Fruit fly (Drosophila melanogaster) whole organism, embryonic: ENCODE results near the gene Nsun5.

ENCODE experiments used
- B-H2 ChIP-seq: fragments of 200-800 bp; sonication (Bioruptor generic); optimal IDR thresholded peaks from 2 replicates; lab custom pipeline; 2018; ENCODE audit warnings: missing biosample characterization, mild to moderate bottlenecking, missing genetic modification characterization
- C15 ChIP-seq: fragments of 200-800 bp; sonication (Bioruptor generic); IDR thresholded peaks from 3 replicates; pipeline ENCODE4 v1.3.6; 2022; ENCODE audit warnings: missing biosample characterization, missing genetic modification characterization
- CG10543 ChIP-seq: fragments of 200-800 bp; sonication (Bioruptor generic); optimal IDR thresholded peaks from 3 replicates; lab custom pipeline; 2017; ENCODE audit warnings: missing biosample characterization, mild to moderate bottlenecking, missing genetic modification characterization, moderate library complexity
- CG12071 ChIP-seq: fragments of 200-800 bp; sonication (Bioruptor generic); optimal IDR thresholded peaks from 3 replicates; lab custom pipeline; 2018; ENCODE audit warnings: missing biosample characterization, mild to moderate bottlenecking, missing genetic modification characterization
- CG12299 ChIP-seq: fragments of 200-800 bp; sonication (Bioruptor generic); optimal IDR thresholded peaks from 2 replicates; lab custom pipeline; 2018; ENCODE audit warnings: missing biosample characterization, mild to moderate bottlenecking, missing genetic modification characterization
- CG13624 ChIP-seq: fragments of 200-800 bp; sonication (Bioruptor generic); optimal IDR thresholded peaks from 2 replicates; lab custom pipeline; 2016; ENCODE audit warnings: missing biosample characterization, missing genetic modification characterization
- CG14860 ChIP-seq: fragments of 200-800 bp; sonication (Bioruptor generic); IDR thresholded peaks from 3 replicates; pipeline ENCODE4 v1.3.6; 2022; ENCODE audit warnings: missing biosample characterization, missing genetic modification characterization; ENCODE audit not compliant: partially characterized antibody
- CG16815 ChIP-seq: fragments of 200-800 bp; sonication (Bioruptor generic); optimal IDR thresholded peaks from 3 replicates; lab custom pipeline; 2017; ENCODE audit warnings: missing biosample characterization, mild to moderate bottlenecking, missing genetic modification characterization
- CG17186 ChIP-seq: fragments of 200-800 bp; sonication (Bioruptor generic); optimal IDR thresholded peaks from 3 replicates; lab custom pipeline; 2017; ENCODE audit warnings: missing biosample characterization, missing genetic modification reagents, missing genetic modification characterization
- CG17361 ChIP-seq: fragments of 200-800 bp; sonication (Bioruptor generic); IDR thresholded peaks from 3 replicates; pipeline ENCODE4 v1.3.6; 2022; ENCODE audit warnings: missing biosample characterization, missing genetic modification characterization
- CG17802 ChIP-seq: fragments of 200-800 bp; sonication (Bioruptor generic); optimal IDR thresholded peaks from 2 replicates; lab custom pipeline; 2018; ENCODE audit warnings: missing biosample characterization, mild to moderate bottlenecking, missing genetic modification characterization, moderate library complexity
- CG17912 ChIP-seq: fragments of 200-800 bp; sonication (Bioruptor generic); optimal IDR thresholded peaks from 2 replicates; lab custom pipeline; 2018; ENCODE audit warnings: missing biosample characterization, mild to moderate bottlenecking, missing genetic modification characterization
- CG1792 ChIP-seq: fragments of 200-800 bp; sonication (Bioruptor generic); optimal IDR thresholded peaks from 2 replicates; lab custom pipeline; 2016; ENCODE audit warnings: missing biosample characterization, missing genetic modification characterization
- CG2116 ChIP-seq: fragments of 200-800 bp; sonication (Bioruptor generic); optimal IDR thresholded peaks from 3 replicates; lab custom pipeline; 2018; ENCODE audit warnings: missing biosample characterization, mild to moderate bottlenecking, missing genetic modification characterization
- CG2199 ChIP-seq: fragments of 200-800 bp; sonication (Bioruptor generic); IDR thresholded peaks from 3 replicates; pipeline ENCODE4 v1.3.6; 2022; ENCODE audit warnings: missing biosample characterization, missing genetic modification characterization
- CG2678 ChIP-seq: fragments of 200-800 bp; sonication (Bioruptor generic); optimal IDR thresholded peaks from 3 replicates; lab custom pipeline; 2019; ENCODE audit warnings: missing biosample characterization, mild to moderate bottlenecking, missing genetic modification characterization, moderate library complexity
- CG2712 ChIP-seq: fragments of 200-800 bp; optimal IDR thresholded peaks from 3 replicates; lab custom pipeline; 2019; ENCODE audit warnings: missing biosample characterization, mild to moderate bottlenecking, missing genetic modification characterization, moderate library complexity
- CG4424 ChIP-seq: fragments of 200-800 bp; sonication (Bioruptor generic); optimal IDR thresholded peaks from 3 replicates; lab custom pipeline; 2016; ENCODE audit warnings: missing biosample characterization, missing genetic modification characterization
- CG4617 ChIP-seq: fragments of 200-800 bp; sonication (Bioruptor generic); optimal IDR thresholded peaks from 3 replicates; lab custom pipeline; 2016; ENCODE audit warnings: missing biosample characterization, missing genetic modification characterization, borderline replicate concordance
- CG8924 ChIP-seq: fragments of 200-800 bp; optimal IDR thresholded peaks from 3 replicates; lab custom pipeline; 2019; ENCODE audit warnings: missing biosample characterization, mild to moderate bottlenecking, missing genetic modification characterization, moderate library complexity
- E2f1 ChIP-seq: fragments of 200-800 bp; sonication (Bioruptor generic); IDR thresholded peaks from 2 replicates; pipeline ENCODE4 v1.3.6; 2022; ENCODE audit warnings: missing biosample characterization, missing genetic modification characterization
- E2f2 ChIP-seq: fragments of 200-800 bp; sonication (Bioruptor generic); IDR thresholded peaks from 2 replicates; pipeline ENCODE4 v1.3.6; 2022; ENCODE audit warnings: missing biosample characterization, missing genetic modification characterization
- ERR ChIP-seq: fragments of 200-800 bp; sonication (Bioruptor generic); optimal IDR thresholded peaks from 2 replicates; lab custom pipeline; 2016; ENCODE audit warnings: missing biosample characterization, missing genetic modification characterization
- Ets65A ChIP-seq: fragments of 200-800 bp; sonication (Bioruptor generic); peaks from one replicate; lab custom pipeline; 2016; ENCODE audit warnings: missing biosample characterization, missing genetic modification characterization
- HLH54F ChIP-seq: fragments of 200-800 bp; sonication (Bioruptor generic); optimal IDR thresholded peaks from 3 replicates; lab custom pipeline; 2016; ENCODE audit warnings: missing biosample characterization, missing genetic modification characterization
- HLHmδ ChIP-seq: fragments of 200-800 bp; sonication (Bioruptor generic); optimal IDR thresholded peaks from 2 replicates; lab custom pipeline; 2018; ENCODE audit warnings: missing biosample characterization, mild to moderate bottlenecking, missing genetic modification characterization, moderate library complexity
- Hsf ChIP-seq: fragments of 200-800 bp; sonication (Bioruptor generic); optimal IDR thresholded peaks from 3 replicates; lab custom pipeline; 2016; ENCODE audit warnings: missing biosample characterization, missing genetic modification characterization
- Jarid2 ChIP-seq: fragments of 200-800 bp; sonication (Bioruptor generic); optimal IDR thresholded peaks from 3 replicates; lab custom pipeline; 2017; ENCODE audit warnings: mild to moderate bottlenecking, missing biosample characterization, missing genetic modification reagents, missing genetic modification characterization
- Kr ChIP-seq: fragments of 200-800 bp; sonication (Bioruptor generic); optimal IDR thresholded peaks from 2 replicates; lab custom pipeline; 2017; ENCODE audit warnings: missing biosample characterization, mild to moderate bottlenecking, missing genetic modification characterization
- Max ChIP-seq: fragments of 200-800 bp; sonication (Bioruptor generic); optimal IDR thresholded peaks from 2 replicates; lab custom pipeline; 2016; ENCODE audit warnings: missing biosample characterization, mild to moderate bottlenecking, missing genetic modification characterization
- Mes4 ChIP-seq: fragments of 200-800 bp; sonication (Bioruptor generic); optimal IDR thresholded peaks from 2 replicates; lab custom pipeline; 2016; ENCODE audit warnings: missing biosample characterization, missing genetic modification characterization
- NC2α ChIP-seq: fragments of 200-800 bp; sonication (Bioruptor generic); optimal IDR thresholded peaks from 2 replicates; lab custom pipeline; 2016; ENCODE audit warnings: missing biosample characterization, missing genetic modification characterization
- Neu2 ChIP-seq: fragments of 200-800 bp; sonication (Bioruptor generic); optimal IDR thresholded peaks from 3 replicates; lab custom pipeline; 2016; ENCODE audit warnings: missing biosample characterization, missing genetic modification characterization, borderline replicate concordance
- Nf-YB ChIP-seq: fragments of 200-800 bp; sonication (Bioruptor generic); optimal IDR thresholded peaks from 3 replicates; lab custom pipeline; 2019; ENCODE audit warnings: missing biosample characterization, mild to moderate bottlenecking, missing genetic modification characterization, moderate library complexity
- Ssrp ChIP-seq: fragments of 200-800 bp; sonication (Bioruptor generic); optimal IDR thresholded peaks from 2 replicates; lab custom pipeline; 2018; ENCODE audit warnings: missing biosample characterization, mild to moderate bottlenecking, missing genetic modification characterization, moderate library complexity
- aop ChIP-seq: fragments of 200-800 bp; sonication (Bioruptor generic); IDR thresholded peaks from 2 replicates; pipeline ENCODE4 v1.3.6; 2022; ENCODE audit warnings: missing biosample characterization, missing genetic modification characterization
- ash1 ChIP-seq: fragments of 200-800 bp; sonication (Bioruptor generic); optimal IDR thresholded peaks from 2 replicates; lab custom pipeline; 2018; ENCODE audit warnings: missing biosample characterization, mild to moderate bottlenecking, missing genetic modification characterization
- br ChIP-seq: fragments of >200 bp; optimal IDR thresholded peaks from 2 replicates; lab custom pipeline; 2017
- cad ChIP-seq: fragments of >200 bp; optimal IDR thresholded peaks from 2 replicates; lab custom pipeline; 2017; ENCODE audit warnings: missing biosample characterization, missing genetic modification characterization
- cg ChIP-seq: fragments of 200-800 bp; sonication (Bioruptor generic); optimal IDR thresholded peaks from 3 replicates; lab custom pipeline; 2019; ENCODE audit warnings: missing biosample characterization, mild to moderate bottlenecking, missing genetic modification characterization, moderate library complexity
- chinmo ChIP-seq: fragments of 200-800 bp; sonication (Bioruptor generic); IDR thresholded peaks from 4 replicates; pipeline ENCODE4 v1.3.6; 2022; ENCODE audit warnings: missing biosample characterization, missing genetic modification characterization; ENCODE audit not compliant: partially characterized antibody
- dati ChIP-seq: fragments of 200-800 bp; sonication (Bioruptor generic); IDR thresholded peaks from 2 replicates; pipeline ENCODE4 v1.3.6; 2022; ENCODE audit warnings: missing biosample characterization, missing genetic modification characterization
- dysf ChIP-seq: fragments of 200-800 bp; sonication (Bioruptor generic); IDR thresholded peaks from 3 replicates; pipeline ENCODE4 v1.3.6; 2022; ENCODE audit warnings: missing biosample characterization, missing genetic modification characterization
- gro ChIP-seq: fragments of 200-800 bp; sonication (Bioruptor generic); optimal IDR thresholded peaks from 2 replicates; lab custom pipeline; 2016; ENCODE audit warnings: missing biosample characterization, missing genetic modification characterization
- hkb ChIP-seq, 2 experiments: fragments of 200-800 bp in 1 of 2; fragments of >200 bp in 1 of 2; sonication (Bioruptor generic) in 1 of 2; IDR thresholded peaks in 1 of 2; optimal IDR thresholded peaks in 1 of 2; 2 replicates each; pipeline versions ENCODE4 v1.3.6 to Lab custom; 2017 to 2022; ENCODE audit warnings: missing biosample characterization in 1 of 2, missing genetic modification characterization in 1 of 2
- slp2 ChIP-seq: fragments of 200-800 bp; sonication (Bioruptor generic); optimal IDR thresholded peaks from 2 replicates; lab custom pipeline; 2016; ENCODE audit warnings: missing biosample characterization, missing genetic modification characterization
- stc ChIP-seq: fragments of 200-800 bp; sonication (Bioruptor generic); IDR thresholded peaks from 2 replicates; pipeline ENCODE4 v1.3.6; 2022; ENCODE audit warnings: missing biosample characterization, missing genetic modification characterization
- tgo ChIP-seq: fragments of 200-800 bp; sonication (Bioruptor generic); IDR thresholded peaks from 3 replicates; pipeline ENCODE4 v1.3.6; 2022; ENCODE audit warnings: missing biosample characterization, missing genetic modification characterization
- trem ChIP-seq: fragments of 200-800 bp; optimal IDR thresholded peaks from 3 replicates; lab custom pipeline; 2019; ENCODE audit warnings: missing biosample characterization, mild to moderate bottlenecking, missing genetic modification characterization, moderate library complexity
- ttk ChIP-seq: fragments of 200-800 bp; sonication (Bioruptor generic); IDR thresholded peaks from 2 replicates; pipeline ENCODE4 v2.1.2; 2022; ENCODE audit warnings: missing biosample characterization, missing genetic modification characterization
- tup ChIP-seq: fragments of 200-800 bp; sonication (Bioruptor generic); optimal IDR thresholded peaks from 2 replicates; lab custom pipeline; 2016; ENCODE audit warnings: missing biosample characterization, mild to moderate bottlenecking, missing genetic modification characterization, moderate library complexity
- wdn ChIP-seq: fragments of 200-800 bp; sonication (Bioruptor generic); IDR thresholded peaks from 2 replicates; pipeline ENCODE4 v1.3.6; 2022; ENCODE audit warnings: missing biosample characterization, missing genetic modification characterization

Gene Nsun5

dm6 chr3R:19211778-19212177 lies 49.7 kb upstream of the Nsun5 start, which contains the start of gene cry (continued):
- TF ChIP-seq ERR (GFP tag; lab: Kevin White, UChicago), result no peak
- TF ChIP-seq CG2116 (GFP tag; lab: Kevin White, UChicago), result no peak
- no peak for TF ChIP-seq CG1792 (GFP tag; lab: Kevin White, UChicago)
- no peak for TF ChIP-seq HLHmδ
- peak; percentile 11; the same call in 1 of the 2 replicates for TF ChIP-seq E2f2 (GFP tag; lab: Robert Waterston, UW)
- no peak for TF ChIP-seq slp2 (GFP tag; lab: Kevin White, UChicago)
- TF ChIP-seq CG17912 (GFP tag; lab: Kevin White, UChicago), result no peak
- TF ChIP-seq Nf-YB, result peak; percentile 3
- TF ChIP-seq chinmo, result no peak
- peak; percentile 63 for TF ChIP-seq trem (tag; lab: Kevin White, UChicago)
- no peak for TF ChIP-seq stc
- TF ChIP-seq CG17802 (tag; lab: Kevin White, UChicago), result peak; percentile 26
- no peak for TF ChIP-seq wdn
- TF ChIP-seq CG16815 (GFP tag; lab: Kevin White, UChicago), result peak; percentile 37
- TF ChIP-seq HLH54F (GFP tag; lab: Kevin White, UChicago), result no peak
- TF ChIP-seq CG2199 (GFP tag; lab: Robert Waterston, UW), result no peak
- no peak for TF ChIP-seq gro (GFP tag; lab: Kevin White, UChicago)
- TF ChIP-seq Mes4 (GFP tag; lab: Kevin White, UChicago), result no peak
- TF ChIP-seq Jarid2, result peak; percentile 23
- TF ChIP-seq CG12071 (GFP tag; lab: Kevin White, UChicago), result peak; percentile 13
- TF ChIP-seq CG2678 (tag; lab: Kevin White, UChicago), result peak; percentile 73
- peak; percentile 74 for TF ChIP-seq Ets65A (GFP tag; lab: Kevin White, UChicago)
- TF ChIP-seq CG2712 (tag; lab: Kevin White, UChicago), result peak; percentile 81
- TF ChIP-seq dati (GFP tag; lab: Robert Waterston, UW), result no peak
- no peak for TF ChIP-seq Kr
- TF ChIP-seq Ssrp (tag; lab: Kevin White, UChicago), result peak; percentile 79
- TF ChIP-seq tup, result no peak
- TF ChIP-seq tgo (GFP tag; lab: Robert Waterston, UW), result peak; percentile 37; the same call in 1 of the 3 replicates
- no peak for TF ChIP-seq CG13624 (GFP tag; lab: Kevin White, UChicago)
- TF ChIP-seq ash1 (GFP tag; lab: Kevin White, UChicago), result no peak
- no peak for TF ChIP-seq CG17186 (GFP tag; lab: Kevin White, UChicago)
- no peak for TF ChIP-seq CG14860 (GFP tag; lab: Robert Waterston, UW)
- peak; percentile 43 for TF ChIP-seq Hsf (GFP tag; lab: Kevin White, UChicago)
- TF ChIP-seq CG12299 (tag; lab: Kevin White, UChicago), result no peak
- no peak for TF ChIP-seq dysf (GFP tag; lab: Robert Waterston, UW)
- no peak for TF ChIP-seq cad
- TF ChIP-seq E2f1 (GFP tag; lab: Robert Waterston, UW), result no peak
- no peak for TF ChIP-seq CG8924
- TF ChIP-seq br (lab: Kevin White, UChicago), result no peak
- TF ChIP-seq CG10543 (GFP tag; lab: Kevin White, UChicago), result no peak
- peak; percentile 39 for TF ChIP-seq Max
- TF ChIP-seq ttk (GFP tag; lab: Robert Waterston, UW), result no peak
- no peak for TF ChIP-seq CG4617
- no peak for TF ChIP-seq B-H2 (GFP tag; lab: Kevin White, UChicago)
- TF ChIP-seq CG17361, result peak; percentile 82
- TF ChIP-seq CG4424 (GFP tag; lab: Kevin White, UChicago), result peak; percentile 75
- TF ChIP-seq hkb (optimal IDR thresholded peaks at IDR 0.05; lab: Kevin White, UChicago), result no peak
- TF ChIP-seq hkb (GFP tag; IDR thresholded peaks at IDR 0.05; lab: Robert Waterston, UW), result no peak; the same call in 1 of the 2 replicates
- peak; percentile 11 for TF ChIP-seq cg (GFP tag; lab: Kevin White, UChicago)
- TF ChIP-seq aop (GFP tag; lab: Robert Waterston, UW), result no peak
- TF ChIP-seq NC2α (GFP tag; lab: Kevin White, UChicago), result no peak
- no peak for TF ChIP-seq Neu2 (GFP tag; lab: Kevin White, UChicago)
- TF ChIP-seq C15 (GFP tag; lab: Robert Waterston, UW), result no peak
